Worm (Caenorhabditis elegans): ENCODE data around the gene Y62E10A.20.

The Y62E10A.20 gene

ce11 chrIV:13395255-13395654 is 9.4 kb upstream of the Y62E10A.20 start (continued):
- TF ChIP-seq zip-11 (GFP tag; IDR thresholded peaks at IDR 0.05) (no peak), spr-3 (GFP tag; optimal IDR thresholded peaks at IDR 0.05) (peak; percentile 6), ZK546.5 (tag; optimal IDR thresholded peaks at IDR 0.05) (no peak), mdl-1 (tag; optimal IDR thresholded peaks at IDR 0.05) (peak; percentile 84 to 92), saeg-2 (GFP tag; IDR thresholded peaks at IDR 0.05) (peak; percentile 83), ceh-28 (tag; optimal IDR thresholded peaks at IDR 0.05) (no peak), dmd-8 (GFP tag; IDR thresholded peaks at IDR 0.05) (0 out of 2 replicates have a peak, but pooled peaks have one; percentile 50), daf-16 (GFP tag; optimal IDR thresholded peaks at IDR 0.05) (no peak), daf-16 (tag; optimal IDR thresholded peaks at IDR 0.05) (peak; percentile 73), lin-15B (tag; optimal IDR thresholded peaks at IDR 0.05) (no peak), madf-5 (GFP tag; IDR thresholded peaks at IDR 0.05) (0 out of 4 replicates have a peak, but pooled peaks of 1 of the 2 experiments have one; percentile 70), egl-43 (GFP tag; IDR thresholded peaks at IDR 0.05) (peak; percentile 72), daf-19 (GFP tag; conservative IDR thresholded peaks at IDR 0.05) (no peak), lin-13 (GFP tag; optimal IDR thresholded peaks at IDR 0.05) (peak; percentile 75), F49E8.2 (tag; optimal IDR thresholded peaks at IDR 0.05; ENCODE audit: borderline replicate concordance) (no peak), tag-97 (GFP tag; IDR thresholded peaks at IDR 0.05) (no peak), cey-2 (tag; optimal IDR thresholded peaks at IDR 0.05; ENCODE audit: borderline replicate concordance, insufficient read depth) (no peak), F37D6.2 (tag; optimal IDR thresholded peaks at IDR 0.05) (peak; percentile 64), duxl-1 (tag; optimal IDR thresholded peaks at IDR 0.05; ENCODE audit: poor library complexity) (no peak), lim-7 (GFP tag; IDR thresholded peaks at IDR 0.05) (no peak), nhr-237 (tag; optimal IDR thresholded peaks at IDR 0.05) (no peak), ztf-7 (tag; optimal IDR thresholded peaks at IDR 0.05) (peak; percentile 93), Y48G9A.11 (GFP tag; IDR thresholded peaks at IDR 0.05) (no peak), attf-4 (tag; optimal IDR thresholded peaks at IDR 0.05) (no peak), pha-4 (GFP tag; IDR thresholded peaks at IDR 0.05) (peak; percentile 75), pha-4 (tag; optimal IDR thresholded peaks at IDR 0.05) (no peak), hlh-11 (tag; optimal IDR thresholded peaks at IDR 0.05) (peak; percentile 97), T26A8.4 (GFP tag; IDR thresholded peaks at IDR 0.05) (peak; percentile 67), dmd-9 (GFP tag; IDR thresholded peaks at IDR 0.05) (no peak), nhr-28 (tag; optimal IDR thresholded peaks at IDR 0.05) (peak; percentile 76), zag-1 (tag; optimal IDR thresholded peaks at IDR 0.05) (no peak), dve-1 (tag; optimal IDR thresholded peaks at IDR 0.05; ENCODE audit: insufficient read depth) (peak; percentile 95), nhr-6 (tag; optimal IDR thresholded peaks at IDR 0.05) (peak; percentile 82), F10B5.3 (tag; optimal IDR thresholded peaks at IDR 0.05) (no peak), ceh-82 (tag; optimal IDR thresholded peaks at IDR 0.05) (no peak), nhr-48 (tag; optimal IDR thresholded peaks at IDR 0.05) (peak; percentile 95), nhr-102 (tag; optimal IDR thresholded peaks at IDR 0.05) (peak; percentile 65), lir-3 (tag; optimal IDR thresholded peaks at IDR 0.05) (no peak), dmd-6 (GFP tag; IDR thresholded peaks at IDR 0.05) (peak; percentile 98), unc-39 (tag; optimal IDR thresholded peaks at IDR 0.05) (no peak), nhr-11 (tag; optimal IDR thresholded peaks at IDR 0.05) (peak; percentile 84), nhr-25 (tag; optimal IDR thresholded peaks at IDR 0.05; ENCODE audit: borderline replicate concordance, insufficient read depth) (peak; percentile 74), Y75B8A.6 (GFP tag; IDR thresholded peaks at IDR 0.05) (no peak), hif-1 (tag; optimal IDR thresholded peaks at IDR 0.05) (peak; percentile 96 to 100), ama-1 (optimal IDR thresholded peaks at IDR 0.05) (no peak), madf-9 (GFP tag; conservative IDR thresholded peaks at IDR 0.05) (peak; percentile 85), php-3 (GFP tag; IDR thresholded peaks at IDR 0.05) (peak; percentile 68), hlh-30 (tag; optimal IDR thresholded peaks at IDR 0.05; ENCODE audit: insufficient read depth) (peak; percentile 95), unc-62 (GFP tag; optimal IDR thresholded peaks at IDR 0.05 in 1 of 2) (peak in 1 of 2 experiments; percentile 50), unc-62 (tag; optimal IDR thresholded peaks at IDR 0.05) (no peak), T20F7.1 (GFP tag; optimal IDR thresholded peaks at IDR 0.05) (no peak)

All from whole organism, L4 larva.